Fruit fly (Drosophila melanogaster) whole organism, prepupa: Measurements from ENCODE around the gene CG34325.
A peak's percentile ranks its signal among the peaks of the same experiment; 100 is the strongest.

Source experiments
- CG10669 ChIP-seq: fragments of 200-800 bp; sonication (Bioruptor generic); optimal IDR thresholded peaks from 3 replicates; lab custom pipeline; 2018; ENCODE audit warnings: missing biosample characterization, mild to moderate bottlenecking, missing genetic modification characterization, moderate library complexity
- CG11294 ChIP-seq: fragments of 200-800 bp; sonication (Bioruptor generic); IDR thresholded peaks from 2 replicates; pipeline ENCODE4 v1.3.6; 2022; ENCODE audit warnings: missing biosample characterization, missing genetic modification characterization
- CG11762 ChIP-seq: fragments of 200-800 bp; sonication (Bioruptor generic); optimal IDR thresholded peaks from 3 replicates; lab custom pipeline; 2016; ENCODE audit warnings: missing biosample characterization, missing genetic modification characterization; ENCODE audit not compliant: insufficient read depth
- CG15336 ChIP-seq: fragments of 200-800 bp; sonication (Bioruptor generic); IDR thresholded peaks from 2 replicates; pipeline ENCODE4 v1.3.6; 2022; ENCODE audit warnings: missing biosample characterization, missing genetic modification characterization
- CG1621 ChIP-seq: fragments of 200-800 bp; sonication (Bioruptor generic); optimal IDR thresholded peaks from 3 replicates; lab custom pipeline; 2018; ENCODE audit warnings: missing biosample characterization, mild to moderate bottlenecking, missing genetic modification characterization
- CG32006 ChIP-seq: fragments of 200-800 bp; sonication (Bioruptor generic); optimal IDR thresholded peaks from 3 replicates; lab custom pipeline; 2017; ENCODE audit warnings: missing biosample characterization, mild to moderate bottlenecking, missing genetic modification characterization
- CG34406 ChIP-seq: fragments of 200-800 bp; sonication (Bioruptor generic); optimal IDR thresholded peaks from 3 replicates; lab custom pipeline; 2016; ENCODE audit warnings: missing biosample characterization, missing genetic modification characterization
- CG3919 ChIP-seq: fragments of 200-800 bp; sonication (Bioruptor generic); optimal IDR thresholded peaks from 3 replicates; lab custom pipeline; 2016; ENCODE audit warnings: missing biosample characterization, missing genetic modification characterization
- CG4318 ChIP-seq: fragments of 200-800 bp; sonication (Bioruptor generic); optimal IDR thresholded peaks from 3 replicates; lab custom pipeline; 2017; ENCODE audit warnings: missing biosample characterization, mild to moderate bottlenecking, missing genetic modification characterization
- CG6276 ChIP-seq: fragments of 200-800 bp; sonication (Bioruptor generic); optimal IDR thresholded peaks from 2 replicates; lab custom pipeline; 2017; ENCODE audit warnings: missing biosample characterization, mild to moderate bottlenecking, missing genetic modification characterization
- CG6808 ChIP-seq: fragments of 200-800 bp; sonication (Bioruptor generic); optimal IDR thresholded peaks from 3 replicates; lab custom pipeline; 2017; ENCODE audit warnings: missing biosample characterization, missing genetic modification characterization, mild to moderate bottlenecking, moderate library complexity, missing genetic modification reagents
- CG6854 ChIP-seq: fragments of 200-800 bp; sonication (Bioruptor generic); optimal IDR thresholded peaks from 2 replicates; lab custom pipeline; 2017; ENCODE audit warnings: missing biosample characterization, mild to moderate bottlenecking, missing genetic modification characterization
- CG8119 ChIP-seq: fragments of 200-800 bp; sonication (Bioruptor generic); IDR thresholded peaks from 3 replicates; pipeline ENCODE4 v1.3.6; 2022; ENCODE audit warnings: missing biosample characterization, missing genetic modification characterization
- Eip75B ChIP-seq: fragments of 200-800 bp; sonication (Bioruptor generic); optimal IDR thresholded peaks from 3 replicates; lab custom pipeline; 2016; ENCODE audit warnings: missing biosample characterization, missing genetic modification characterization
- Eip78C ChIP-seq: fragments of 200-800 bp; sonication (Bioruptor generic); peaks from one replicate; lab custom pipeline; 2016; ENCODE audit warnings: missing biosample characterization, missing genetic modification characterization
- Ets96B ChIP-seq: fragments of 200-800 bp; optimal IDR thresholded peaks from 2 replicates; lab custom pipeline; 2019; ENCODE audit warnings: missing biosample characterization, mild to moderate bottlenecking, missing genetic modification characterization, moderate library complexity
- Gug ChIP-seq: fragments of 200-800 bp; sonication (Bioruptor generic); IDR thresholded peaks from 2 replicates; pipeline ENCODE4 v1.3.6; 2022; ENCODE audit warnings: missing biosample characterization, missing genetic modification characterization
- Hr38 ChIP-seq: sonication (Bioruptor generic); optimal IDR thresholded peaks from 2 replicates; lab custom pipeline; 2016; ENCODE audit warnings: missing biosample characterization, missing genetic modification characterization
- Hr39 ChIP-seq: fragments of 200-800 bp; sonication (Bioruptor generic); optimal IDR thresholded peaks from 2 replicates; lab custom pipeline; 2016; ENCODE audit warnings: missing biosample characterization, missing genetic modification characterization
- Hr4 ChIP-seq: fragments of 200-800 bp; sonication (Bioruptor generic); optimal IDR thresholded peaks from 3 replicates; lab custom pipeline; 2016; ENCODE audit warnings: missing biosample characterization, missing genetic modification characterization
- Met ChIP-seq: fragments of 200-800 bp; sonication (Bioruptor generic); optimal IDR thresholded peaks from 3 replicates; lab custom pipeline; 2016; ENCODE audit warnings: missing biosample characterization, missing genetic modification characterization
- OdsH ChIP-seq: fragments of 200-800 bp; sonication (Bioruptor generic); optimal IDR thresholded peaks from 3 replicates; lab custom pipeline; 2016; ENCODE audit warnings: missing biosample characterization, missing genetic modification characterization
- Sox102F ChIP-seq: fragments of 200-800 bp; sonication (Bioruptor generic); optimal IDR thresholded peaks from 2 replicates; lab custom pipeline; 2016; ENCODE audit warnings: missing biosample characterization, mild to moderate bottlenecking, missing genetic modification characterization
- Sox14 ChIP-seq: fragments of 200-800 bp; sonication (Bioruptor generic); optimal IDR thresholded peaks from 3 replicates; lab custom pipeline; 2016; ENCODE audit warnings: missing biosample characterization, missing genetic modification characterization
- achi ChIP-seq: fragments of 200-800 bp; sonication (Bioruptor generic); optimal IDR thresholded peaks from 3 replicates; lab custom pipeline; 2016; ENCODE audit warnings: missing biosample characterization, missing genetic modification characterization
- dac ChIP-seq: fragments of 200-800 bp; sonication (Bioruptor generic); optimal IDR thresholded peaks from 2 replicates; lab custom pipeline; 2017; ENCODE audit warnings: missing biosample characterization, mild to moderate bottlenecking, missing genetic modification characterization
- dsx ChIP-seq: fragments of 200-800 bp; optimal IDR thresholded peaks from 3 replicates; lab custom pipeline; 2019; ENCODE audit warnings: missing biosample characterization, mild to moderate bottlenecking, missing genetic modification characterization, moderate library complexity; ENCODE audit not compliant: poor library complexity, severe bottlenecking
- eg ChIP-seq: fragments of 200-800 bp; sonication (Bioruptor generic); IDR thresholded peaks from 3 replicates; pipeline ENCODE4 v1.3.6; 2022; ENCODE audit warnings: missing biosample characterization, missing genetic modification characterization
- fd59A ChIP-seq: fragments of 200-800 bp; sonication (Bioruptor generic); optimal IDR thresholded peaks from 2 replicates; lab custom pipeline; 2017; ENCODE audit warnings: missing biosample characterization, mild to moderate bottlenecking, missing genetic modification characterization, missing genetic modification reagents
- fd85E ChIP-seq: fragments of 200-800 bp; sonication (Bioruptor generic); optimal IDR thresholded peaks from 3 replicates; lab custom pipeline; 2016; ENCODE audit warnings: missing biosample characterization, missing genetic modification characterization
- fkh ChIP-seq: fragments of 200-800 bp; sonication (Bioruptor generic); optimal IDR thresholded peaks from 3 replicates; lab custom pipeline; 2017; ENCODE audit warnings: missing biosample characterization, mild to moderate bottlenecking, missing genetic modification characterization, moderate library complexity
- lz ChIP-seq: fragments of 200-800 bp; sonication (Bioruptor generic); optimal IDR thresholded peaks from 3 replicates; lab custom pipeline; 2016; ENCODE audit warnings: missing biosample characterization, missing genetic modification characterization
- salr ChIP-seq, 2 experiments: fragments of 200-800 bp; sonication (Bioruptor generic); optimal IDR thresholded peaks; 3 replicates each; lab custom pipeline; 2016 to 2018; ENCODE audit warnings: missing biosample characterization in 2 of 2, missing genetic modification characterization in 2 of 2, mild to moderate bottlenecking in 1 of 2
- spab ChIP-seq: fragments of 200-800 bp; sonication (Bioruptor generic); optimal IDR thresholded peaks from 2 replicates; lab custom pipeline; 2017; ENCODE audit warnings: missing biosample characterization, mild to moderate bottlenecking, missing genetic modification characterization, missing genetic modification reagents
- ss ChIP-seq, 2 experiments: fragments of 200-800 bp; sonication (Bioruptor generic); optimal IDR thresholded peaks; 2 replicates in 1 of 2; 3 replicates in 1 of 2; lab custom pipeline; 2017 to 2018; ENCODE audit warnings: mild to moderate bottlenecking in 2 of 2, missing biosample characterization in 2 of 2, missing genetic modification characterization in 2 of 2, moderate library complexity in 1 of 2
- svp ChIP-seq: fragments of 200-800 bp; sonication (Bioruptor generic); peaks from one replicate; lab custom pipeline; 2016; ENCODE audit warnings: missing biosample characterization, missing genetic modification characterization
- topi ChIP-seq: fragments of 200-800 bp; sonication (Bioruptor generic); optimal IDR thresholded peaks from 3 replicates; lab custom pipeline; 2016; ENCODE audit warnings: missing biosample characterization, missing genetic modification characterization

Gene CG34325

DNA sequence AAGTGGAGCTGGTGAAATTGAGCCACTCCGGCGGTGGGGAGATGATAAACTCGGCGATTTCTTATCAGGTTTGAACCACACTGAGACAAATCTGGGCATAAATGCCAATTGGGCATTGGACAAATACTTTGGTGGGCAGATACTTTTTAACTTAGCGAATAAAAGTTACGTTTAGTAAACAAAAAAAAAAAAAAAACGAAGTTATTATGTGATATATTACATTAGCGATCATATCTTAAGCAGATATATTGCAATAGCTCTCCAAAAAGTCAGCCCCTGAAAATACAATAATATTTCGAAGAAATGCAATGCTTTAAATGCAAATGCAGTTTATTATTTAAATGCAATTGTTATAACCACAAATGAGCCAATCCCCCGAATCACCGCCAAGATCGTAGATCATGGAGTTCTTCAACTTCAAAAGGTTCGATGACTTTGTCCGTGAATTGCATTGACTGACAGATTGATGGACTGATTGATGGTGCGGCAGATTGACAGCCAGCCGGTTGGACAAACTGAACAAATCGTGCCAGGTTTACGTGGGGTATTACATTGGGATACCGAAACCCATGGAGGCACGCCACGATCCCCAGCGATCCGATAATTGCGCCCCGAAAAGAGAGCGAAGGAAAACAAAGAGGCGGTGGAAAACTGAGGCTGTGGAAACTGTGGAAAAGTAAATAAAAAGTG is 23.2 kb downstream of the CG34325 start:
- peak; percentile 11 for TF ChIP-seq CG4318
- no peak for TF ChIP-seq fd59A (GFP tag; lab: Kevin White, UChicago)
- no peak for TF ChIP-seq dsx (GFP tag; lab: Kevin White, UChicago)
- no peak for TF ChIP-seq Hr38 (GFP tag; lab: Kevin White, UChicago)
- TF ChIP-seq CG15336 (GFP tag; lab: Robert Waterston, UW), result 0 out of 2 replicates have a peak, but pooled peaks have one; percentile 19
- no peak for TF ChIP-seq CG34406 (GFP tag; lab: Kevin White, UChicago)
- no peak for TF ChIP-seq CG1621 (tag; lab: Kevin White, UChicago)
- TF ChIP-seq Hr4, result peak; percentile 36
- TF ChIP-seq Sox14 (GFP tag; lab: Kevin White, UChicago), result no peak
- no peak for TF ChIP-seq CG6854 (GFP tag; lab: Kevin White, UChicago)
- no peak for TF ChIP-seq CG11762 (GFP tag; lab: Kevin White, UChicago)
- TF ChIP-seq CG8119 (GFP tag; lab: Robert Waterston, UW), result no peak
- TF ChIP-seq Met (GFP tag; lab: Kevin White, UChicago), result no peak
- no peak for TF ChIP-seq fkh
- TF ChIP-seq Eip78C (GFP tag; lab: Kevin White, UChicago), result peak; percentile 52
- TF ChIP-seq svp (GFP tag; lab: Kevin White, UChicago), result peak; percentile 46
- TF ChIP-seq lz, result no peak
- peak; percentile 50 for TF ChIP-seq CG32006
- no peak for TF ChIP-seq fd85E
- no peak for TF ChIP-seq Sox102F (GFP tag; lab: Kevin White, UChicago)

dm6 chrX:16696614-16697519 is 24.3 kb downstream of the CG34325 start:
- TF ChIP-seq CG4318 (peak; percentile 8), dac (GFP tag; lab: Kevin White, UChicago) (no peak), svp (GFP tag; lab: Kevin White, UChicago) (peak; percentile 33), OdsH (GFP tag; lab: Kevin White, UChicago) (peak; percentile 4), CG32006 (peak; percentile 69), Eip78C (GFP tag; lab: Kevin White, UChicago) (peak; percentile 66), topi (GFP tag; lab: Kevin White, UChicago) (no peak), Hr4 (peak; percentile 13), CG15336 (GFP tag; lab: Robert Waterston, UW) (peak; percentile 18; the same call in 1 of the 2 replicates), Eip75B (GFP tag; lab: Kevin White, UChicago) (peak; percentile 5)

DNA sequence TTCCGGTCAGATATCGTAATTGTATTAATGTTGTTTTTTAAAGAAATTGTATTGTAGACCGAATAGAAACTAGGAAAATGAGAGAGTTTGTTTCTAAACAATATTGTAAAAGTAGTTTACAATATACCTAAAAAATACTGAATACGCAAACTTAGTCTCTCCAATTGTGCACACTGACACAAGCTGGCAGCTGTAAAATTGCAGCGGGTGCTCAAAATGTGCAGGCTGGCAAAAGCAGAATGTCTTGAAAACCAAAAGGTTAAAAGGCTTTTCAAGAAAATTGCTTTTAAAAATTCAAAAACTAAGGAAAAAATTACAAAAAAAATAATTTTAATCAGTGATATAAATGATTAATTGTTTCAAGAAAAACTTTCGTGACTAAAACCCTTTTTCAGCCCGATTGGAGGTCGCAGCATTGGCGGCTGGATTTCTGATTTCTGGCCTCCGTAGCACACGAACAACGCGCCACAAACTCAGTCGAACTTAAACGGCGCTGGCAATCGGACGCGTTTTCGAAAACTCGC is 25.5 kb downstream of the CG34325 start, which contains the start of gene CG4678:
CG4678 (plus strand) TSS at position 474 of the 524 bp plus-strand sequence.
- no peak for TF ChIP-seq Ets96B (tag; lab: Kevin White, UChicago)
- peak; percentile 72 for TF ChIP-seq svp (GFP tag; lab: Kevin White, UChicago)

- TF ChIP-seq Eip78C (GFP tag; lab: Kevin White, UChicago), result peak; percentile 82
- TF ChIP-seq spab (GFP tag; lab: Kevin White, UChicago), result no peak
Observed at dm6 chrX:16694959-16695358, 26.3 kb downstream of the CG34325 start, which contains the start of gene Septin4. Gene Septin4 (minus strand): TSS chrX:16695173.

DNA sequence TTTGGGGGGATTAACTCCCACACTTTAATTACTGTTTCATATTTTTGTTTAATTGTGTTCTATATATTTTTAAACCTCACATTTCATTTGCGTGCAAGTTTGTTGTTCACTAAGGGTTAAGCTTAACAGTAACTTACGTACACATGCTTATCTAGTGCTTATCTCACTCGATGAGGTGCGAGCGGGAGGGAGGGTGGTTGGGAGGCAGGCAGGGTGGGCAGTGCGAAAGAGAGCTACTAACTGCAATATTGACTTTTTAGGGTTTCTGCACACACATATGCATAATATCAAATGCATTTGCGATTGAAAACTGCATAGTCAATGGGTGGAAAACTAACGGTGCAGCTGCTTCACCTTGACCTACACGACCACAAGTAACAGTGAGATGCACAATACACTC is 26.7 kb downstream of the CG34325 start:
- TF ChIP-seq fd85E (no peak), achi (GFP tag; lab: Kevin White, UChicago) (peak; percentile 19), lz (no peak), eg (GFP tag; lab: Robert Waterston, UW) (peak; percentile 31; the same call in 1 of the 3 replicates), CG11762 (GFP tag; lab: Kevin White, UChicago) (no peak), ss (GFP tag; optimal IDR thresholded peaks at IDR 0.05; lab: Kevin White, UChicago) (no peak), CG10669 (no peak), CG3919 (GFP tag; lab: Kevin White, UChicago) (no peak), Hr39 (GFP tag; lab: Kevin White, UChicago) (no peak), salr (GFP tag; optimal IDR thresholded peaks at IDR 0.05; lab: Kevin White, UChicago) (no peak), dac (GFP tag; lab: Kevin White, UChicago) (no peak), CG15336 (GFP tag; lab: Robert Waterston, UW) (no peak), Gug (GFP tag; lab: Robert Waterston, UW) (no peak), spab (GFP tag; lab: Kevin White, UChicago) (no peak), CG6808 (GFP tag; lab: Kevin White, UChicago) (no peak), CG32006 (no peak), CG6276 (GFP tag; lab: Kevin White, UChicago) (no peak), Hr38 (GFP tag; lab: Kevin White, UChicago) (no peak), svp (GFP tag; lab: Kevin White, UChicago) (peak; percentile 36), CG11294 (GFP tag; lab: Robert Waterston, UW) (no peak), topi (GFP tag; lab: Kevin White, UChicago) (no peak), Eip78C (GFP tag; lab: Kevin White, UChicago) (peak; percentile 53), OdsH (GFP tag; lab: Kevin White, UChicago) (no peak), Hr4 (no peak)
